Worm (Caenorhabditis elegans) whole organism, L3 larva: ENCODE data around the gene aco-1.

Source experiments
- R02D3.7 ChIP-seq: fragments of 150-350 bp; optimal IDR thresholded peaks from 2 replicates; lab custom pipeline; 2014; ENCODE audit warnings: missing biosample characterization, missing genetic modification characterization
- ZK546.5 ChIP-seq: sonication (generic microtip); optimal IDR thresholded peaks from 2 replicates; lab custom pipeline; 2017; ENCODE audit warnings: missing biosample characterization, missing genetic modification characterization
- aly-2 ChIP-seq: fragments of 150-350 bp; optimal IDR thresholded peaks from 2 replicates; lab custom pipeline; 2014; ENCODE audit warnings: missing biosample characterization, missing genetic modification characterization
- ama-1 ChIP-seq: fragments of 150-350 bp; optimal IDR thresholded peaks from 2 replicates; lab custom pipeline; 2018
- ceh-16 ChIP-seq: sonication (generic microtip); optimal IDR thresholded peaks from 2 replicates; lab custom pipeline; 2017; ENCODE audit warnings: missing biosample characterization, missing genetic modification characterization
- ceh-28 ChIP-seq: fragments of 150-350 bp; optimal IDR thresholded peaks from 2 replicates; lab custom pipeline; 2014; ENCODE audit warnings: missing biosample characterization, missing genetic modification reagents, missing genetic modification characterization
- ceh-82 ChIP-seq: fragments of 150-350 bp; optimal IDR thresholded peaks from 2 replicates; lab custom pipeline; 2014; ENCODE audit warnings: missing biosample characterization, missing genetic modification characterization
- ceh-9 ChIP-seq: sonication (generic microtip); optimal IDR thresholded peaks from 2 replicates; lab custom pipeline; 2018; ENCODE audit warnings: missing biosample characterization, missing genetic modification characterization
- daf-12 ChIP-seq: fragments of 150-350 bp; optimal IDR thresholded peaks from 2 replicates; lab custom pipeline; 2014; ENCODE audit warnings: missing biosample characterization, missing genetic modification reagents, missing genetic modification characterization
- egl-27 ChIP-seq: sonication (generic microtip); optimal IDR thresholded peaks from 4 replicates; lab custom pipeline; 2017; ENCODE audit warnings: missing biosample characterization, missing genetic modification reagents, missing genetic modification characterization
- egl-5 ChIP-seq: fragments of 150-350 bp; optimal IDR thresholded peaks from 2 replicates; lab custom pipeline; 2017; ENCODE audit warnings: missing biosample characterization, missing genetic modification reagents, missing genetic modification characterization, inconsistent platforms
- elt-1 ChIP-seq: fragments of 150-350 bp; optimal IDR thresholded peaks from 2 replicates; lab custom pipeline; 2014; ENCODE audit warnings: missing biosample characterization, missing genetic modification characterization
- elt-2 ChIP-seq: sonication (generic microtip); optimal IDR thresholded peaks from 2 replicates; lab custom pipeline; 2016; ENCODE audit warnings: missing genetic modification reagents, mild to moderate bottlenecking, missing genetic modification characterization, missing compliant biosample characterization
- elt-3 ChIP-seq, 3 experiments: fragments of 150-350 bp in 1 of 3; sonication (generic microtip) in 2 of 3; optimal IDR thresholded peaks; 2 replicates in 2 of 3; 4 replicates in 1 of 3; lab custom pipeline; 2014 to 2017; ENCODE audit warnings: missing biosample characterization in 3 of 3, missing genetic modification characterization in 3 of 3
- eor-1 ChIP-seq, 2 experiments: fragments of 150-350 bp; optimal IDR thresholded peaks; 2 replicates each; lab custom pipeline; 2014 to 2018; ENCODE audit warnings: missing biosample characterization in 2 of 2, missing genetic modification characterization in 2 of 2
- fkh-10 ChIP-seq: sonication (generic microtip); optimal IDR thresholded peaks from 2 replicates; lab custom pipeline; 2017; ENCODE audit warnings: missing biosample characterization, missing genetic modification reagents, missing genetic modification characterization
- fkh-2 ChIP-seq: fragments of 150-350 bp; optimal IDR thresholded peaks from 2 replicates; lab custom pipeline; 2014; ENCODE audit warnings: missing biosample characterization, missing genetic modification reagents, missing genetic modification characterization
- fos-1 ChIP-seq: fragments of 150-350 bp; optimal IDR thresholded peaks from 2 replicates; lab custom pipeline; 2014; ENCODE audit warnings: missing biosample characterization, missing genetic modification characterization
- hmg-11 ChIP-seq: sonication (generic microtip); optimal IDR thresholded peaks from 2 replicates; lab custom pipeline; 2016; ENCODE audit warnings: missing genetic modification characterization, missing compliant biosample characterization
- jun-1 ChIP-seq: fragments of 150-350 bp; optimal IDR thresholded peaks from 2 replicates; lab custom pipeline; 2014; ENCODE audit warnings: missing biosample characterization, missing genetic modification reagents, missing genetic modification characterization
- lin-15B ChIP-seq: fragments of 150-350 bp; optimal IDR thresholded peaks from 2 replicates; lab custom pipeline; 2014; ENCODE audit warnings: missing biosample characterization, missing genetic modification characterization
- lin-39 ChIP-seq: fragments of 150-350 bp; optimal IDR thresholded peaks from 2 replicates; lab custom pipeline; 2018; ENCODE audit warnings: missing biosample characterization, missing genetic modification reagents, missing genetic modification characterization
- lsy-12 ChIP-seq: sonication (generic microtip); optimal IDR thresholded peaks from 2 replicates; lab custom pipeline; 2016; ENCODE audit warnings: mild to moderate bottlenecking, missing genetic modification characterization, missing compliant biosample characterization
- mdl-1 ChIP-seq: fragments of 150-350 bp; optimal IDR thresholded peaks from 2 replicates; lab custom pipeline; 2014; ENCODE audit warnings: missing biosample characterization, missing genetic modification characterization
- mml-1 ChIP-seq: fragments of 150-350 bp; sonication (generic microtip); optimal IDR thresholded peaks from 3 replicates; lab custom pipeline; 2014; ENCODE audit warnings: missing biosample characterization, missing genetic modification characterization
- nfya-1 ChIP-seq: sonication (generic microtip); optimal IDR thresholded peaks from 2 replicates; lab custom pipeline; 2017; ENCODE audit warnings: missing genetic modification characterization, mild to moderate bottlenecking, missing compliant biosample characterization, antibody characterized with exemption, moderate library complexity; ENCODE audit not compliant: insufficient read depth
- nhr-11 ChIP-seq: fragments of 150-350 bp; optimal IDR thresholded peaks from 2 replicates; lab custom pipeline; 2014; ENCODE audit warnings: missing biosample characterization, missing genetic modification characterization
- nhr-12 ChIP-seq: fragments of 150-350 bp; optimal IDR thresholded peaks from 2 replicates; lab custom pipeline; 2014; ENCODE audit warnings: missing biosample characterization, missing genetic modification characterization
- nhr-23 ChIP-seq: fragments of 150-350 bp; optimal IDR thresholded peaks from 2 replicates; lab custom pipeline; 2014; ENCODE audit warnings: missing biosample characterization, missing genetic modification reagents, missing genetic modification characterization
- nhr-237 ChIP-seq: fragments of 150-350 bp; optimal IDR thresholded peaks from 2 replicates; lab custom pipeline; 2014; ENCODE audit warnings: missing biosample characterization, missing genetic modification characterization
- nhr-25 ChIP-seq: sonication (generic microtip); optimal IDR thresholded peaks from 2 replicates; lab custom pipeline; 2017; ENCODE audit warnings: missing biosample characterization, missing genetic modification characterization
- nhr-28 ChIP-seq: fragments of 150-350 bp; optimal IDR thresholded peaks from 2 replicates; lab custom pipeline; 2014; ENCODE audit warnings: missing biosample characterization, missing genetic modification characterization
- nhr-43 ChIP-seq: sonication (generic microtip); optimal IDR thresholded peaks from 2 replicates; lab custom pipeline; 2016; ENCODE audit warnings: mild to moderate bottlenecking, missing genetic modification characterization, missing compliant biosample characterization; ENCODE audit not compliant: poor library complexity, severe bottlenecking
- nhr-67 ChIP-seq: fragments of 150-350 bp; optimal IDR thresholded peaks from 2 replicates; lab custom pipeline; 2014; ENCODE audit warnings: missing biosample characterization, missing genetic modification characterization
- nhr-76 ChIP-seq: fragments of 150-350 bp; sonication (generic microtip); optimal IDR thresholded peaks from 5 replicates; lab custom pipeline; 2014; ENCODE audit warnings: missing biosample characterization, missing genetic modification characterization
- nhr-77 ChIP-seq: fragments of 150-350 bp; optimal IDR thresholded peaks from 2 replicates; lab custom pipeline; 2014; ENCODE audit warnings: missing biosample characterization, missing genetic modification characterization
- pha-4 ChIP-seq: fragments of 150-350 bp; optimal IDR thresholded peaks from 2 replicates; lab custom pipeline; 2014; ENCODE audit warnings: missing biosample characterization, missing genetic modification reagents, missing genetic modification characterization
- pqm-1 ChIP-seq: fragments of 150-350 bp; optimal IDR thresholded peaks from 2 replicates; lab custom pipeline; 2017; ENCODE audit warnings: missing biosample characterization, missing genetic modification characterization, inconsistent platforms
- sea-2 ChIP-seq: fragments of 150-350 bp; sonication (generic microtip); optimal IDR thresholded peaks from 4 replicates; lab custom pipeline; 2014; ENCODE audit warnings: missing biosample characterization, missing genetic modification reagents, missing genetic modification characterization
- skn-1 ChIP-seq: fragments of 150-350 bp; optimal IDR thresholded peaks from 2 replicates; lab custom pipeline; 2014; ENCODE audit warnings: missing biosample characterization, missing genetic modification characterization
- snpc-4 ChIP-seq: fragments of 150-350 bp; optimal IDR thresholded peaks from 2 replicates; lab custom pipeline; 2014; ENCODE audit warnings: missing biosample characterization, missing genetic modification characterization
- tbx-2 ChIP-seq: sonication (generic microtip); optimal IDR thresholded peaks from 2 replicates; lab custom pipeline; 2016; ENCODE audit warnings: mild to moderate bottlenecking, missing genetic modification characterization, missing compliant biosample characterization
- unc-39 ChIP-seq: sonication (generic microtip); optimal IDR thresholded peaks from 4 replicates; lab custom pipeline; 2017; ENCODE audit warnings: missing biosample characterization, missing genetic modification characterization
- unc-62 ChIP-seq: fragments of 150-350 bp; sonication (generic microtip); optimal IDR thresholded peaks from 4 replicates; lab custom pipeline; 2014; ENCODE audit warnings: missing biosample characterization, missing genetic modification reagents, missing genetic modification characterization
- zag-1 ChIP-seq: fragments of 150-350 bp; optimal IDR thresholded peaks from 2 replicates; lab custom pipeline; 2014; ENCODE audit warnings: missing biosample characterization, missing genetic modification characterization
- ztf-11 ChIP-seq: fragments of 150-350 bp; optimal IDR thresholded peaks from 2 replicates; lab custom pipeline; 2014; ENCODE audit warnings: missing biosample characterization, missing genetic modification characterization
- ztf-4 ChIP-seq: fragments of 150-350 bp; optimal IDR thresholded peaks from 2 replicates; lab custom pipeline; 2014; ENCODE audit warnings: missing biosample characterization, missing genetic modification characterization

The aco-1 gene

DNA sequence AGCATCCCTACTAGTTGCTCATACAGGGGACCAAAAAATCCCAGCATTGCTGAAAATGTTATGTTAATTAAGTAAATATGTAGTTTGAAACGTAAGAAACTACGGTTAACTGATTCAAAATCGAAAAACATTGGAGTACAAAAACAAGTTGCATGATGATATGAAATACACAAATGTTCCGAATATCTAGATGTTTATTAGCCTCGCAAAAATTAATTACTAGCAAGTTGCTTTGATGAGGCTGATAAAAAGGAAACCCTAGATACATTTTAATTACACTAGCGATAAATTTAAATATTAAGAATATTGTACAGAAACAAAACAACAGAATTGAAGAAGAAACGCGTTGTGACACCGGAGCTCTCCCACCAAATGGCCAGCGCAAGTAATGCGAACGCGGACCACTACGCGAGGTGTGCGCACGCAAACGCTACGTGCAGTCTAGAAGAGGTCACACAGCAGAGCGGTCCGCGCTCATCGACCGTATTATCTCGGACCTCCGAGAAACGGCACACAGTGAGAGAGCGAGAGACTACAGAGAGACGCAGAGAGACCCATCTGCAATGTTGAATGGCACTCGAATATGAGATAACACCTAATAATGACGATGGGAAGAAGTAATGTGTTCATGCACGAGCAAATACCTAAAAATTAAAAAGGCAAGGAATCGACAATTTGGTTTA lies 42.9 kb upstream of the aco-1 start, which contains the start of gene inx-2:
TSS of gene inx-2 (minus strand) at position 51 of the 683 bp plus-strand sequence.
- no peak for TF ChIP-seq ztf-4
- TF ChIP-seq nhr-11 (tag; lab: Kevin White, UChicago): no peak
- TF ChIP-seq mdl-1 (tag; lab: Kevin White, UChicago): no peak
- no peak for TF ChIP-seq ceh-9 (tag; lab: Kevin White, UChicago)
- no peak for TF ChIP-seq unc-62
- TF ChIP-seq nhr-23 (tag; lab: Kevin White, UChicago): no peak
- TF ChIP-seq lin-39: no peak
- TF ChIP-seq pha-4 (tag; lab: Kevin White, UChicago): no peak

DNA sequence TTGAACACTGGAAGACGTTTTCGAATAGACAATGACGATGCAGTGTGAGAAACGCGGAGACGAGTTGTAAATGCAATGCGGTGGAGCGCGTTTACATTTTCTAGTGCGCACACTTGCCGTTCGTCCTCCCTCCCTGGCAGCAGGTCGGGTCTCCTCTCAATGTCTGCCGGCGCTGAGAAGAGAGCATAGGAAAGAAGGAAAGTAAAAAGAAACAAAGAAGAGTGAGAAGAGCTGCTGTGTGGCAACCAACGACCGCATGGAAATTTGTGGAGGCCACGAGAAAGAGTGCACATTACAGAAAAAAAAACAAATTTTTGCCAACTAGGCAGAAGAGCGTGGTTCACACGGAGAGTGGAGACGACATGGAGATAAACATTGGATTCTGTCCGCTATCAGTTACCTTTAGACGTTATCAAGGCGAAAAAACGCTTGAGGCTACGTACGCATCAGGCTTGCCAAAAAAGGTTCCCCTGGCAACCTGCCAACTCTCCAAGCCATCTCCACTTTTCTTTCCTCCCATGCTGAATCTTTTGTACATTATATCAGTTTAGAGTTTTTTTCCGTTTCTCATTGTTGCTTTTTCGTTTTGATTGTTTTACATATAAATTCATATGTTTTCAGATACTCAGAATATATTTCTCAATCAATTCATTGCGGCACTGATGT lies 39.9 kb upstream of the aco-1 start, which contains the start of the genes snrp-40.1 and F08G12.3:
TSS of gene snrp-40.1 (minus strand) at position 143 of the 666 bp plus-strand sequence.
TSS of gene F08G12.3 (plus strand) at position 616 of the 666 bp plus-strand sequence.
- TF ChIP-seq eor-1 (tag; optimal IDR thresholded peaks at IDR 0.05; lab: Kevin White, UChicago) (no peak), nhr-67 (no peak), mml-1 (tag; lab: Kevin White, UChicago) (no peak), lin-15B (tag; lab: Kevin White, UChicago) (peak; percentile 77), jun-1 (tag; lab: Kevin White, UChicago) (peak; percentile 72), nhr-25 (tag; lab: Kevin White, UChicago) (peak; percentile 89), fkh-10 (GFP tag; lab: Kevin White, UChicago) (peak; percentile 12), nhr-43 (peak; percentile 40), ZK546.5 (tag; lab: Kevin White, UChicago) (no peak), elt-1 (tag; lab: Kevin White, UChicago) (peak; percentile 36), ama-1 (lab: Kevin White, UChicago) (no peak), ceh-82 (tag; lab: Kevin White, UChicago) (no peak), nhr-28 (tag; lab: Kevin White, UChicago) (no peak), pqm-1 (peak; percentile 71), elt-3 (tag; optimal IDR thresholded peaks at IDR 0.05; lab: Kevin White, UChicago) (peak in 1 of 3 experiments; percentile 7), nhr-77 (tag; lab: Kevin White, UChicago) (no peak), pha-4 (tag; lab: Kevin White, UChicago) (peak; percentile 93), nhr-11 (tag; lab: Kevin White, UChicago) (no peak), nfya-1 (tag; lab: Kevin White, UChicago) (peak; percentile 87), daf-12 (tag; lab: Kevin White, UChicago) (no peak), ceh-16 (no peak), zag-1 (tag; lab: Kevin White, UChicago) (no peak), R02D3.7 (tag; lab: Kevin White, UChicago) (no peak), tbx-2 (tag; lab: Kevin White, UChicago) (peak; percentile 57), lsy-12 (tag; lab: Kevin White, UChicago) (peak; percentile 34), lin-39 (peak; percentile 89), elt-2 (peak; percentile 81), mdl-1 (tag; lab: Kevin White, UChicago) (peak; percentile 36), unc-39 (tag; lab: Kevin White, UChicago) (no peak), nhr-76 (tag; lab: Kevin White, UChicago) (no peak), fkh-2 (tag; lab: Kevin White, UChicago) (no peak), egl-27 (tag; lab: Kevin White, UChicago) (no peak), egl-5 (tag; lab: Kevin White, UChicago) (peak; percentile 72), ztf-11 (tag; lab: Kevin White, UChicago) (no peak), ztf-4 (no peak), nhr-12 (tag; lab: Kevin White, UChicago) (no peak), nhr-237 (tag; lab: Kevin White, UChicago) (no peak), unc-62 (no peak), fos-1 (tag; lab: Kevin White, UChicago) (no peak), aly-2 (tag; lab: Kevin White, UChicago) (no peak), ceh-9 (tag; lab: Kevin White, UChicago) (no peak), ceh-28 (tag; lab: Kevin White, UChicago) (peak; percentile 28), skn-1 (tag; lab: Kevin White, UChicago) (peak; percentile 45), hmg-11 (tag; lab: Kevin White, UChicago) (peak; percentile 91), sea-2 (GFP tag; lab: Kevin White, UChicago) (no peak), nhr-23 (tag; lab: Kevin White, UChicago) (peak; percentile 68), snpc-4 (tag; lab: Kevin White, UChicago) (peak; percentile 89)
